Fruit fly (Drosophila melanogaster) whole organism, prepupa: ENCODE results near the gene CG14969.

Source experiments
- CG15336 ChIP-seq: fragments of 200-800 bp; sonication (Bioruptor generic); IDR thresholded peaks from 2 replicates; pipeline ENCODE4 v1.3.6; 2022; ENCODE audit warnings: missing biosample characterization, missing genetic modification characterization
- CG16779 ChIP-seq: fragments of 200-800 bp; sonication (Bioruptor generic); optimal IDR thresholded peaks from 3 replicates; lab custom pipeline; 2017; ENCODE audit warnings: missing biosample characterization, mild to moderate bottlenecking, missing genetic modification characterization
- CG32006 ChIP-seq: fragments of 200-800 bp; sonication (Bioruptor generic); optimal IDR thresholded peaks from 3 replicates; lab custom pipeline; 2017; ENCODE audit warnings: missing biosample characterization, mild to moderate bottlenecking, missing genetic modification characterization
- CG9139 ChIP-seq: fragments of 200-800 bp; sonication (Bioruptor generic); optimal IDR thresholded peaks from 3 replicates; lab custom pipeline; 2017; ENCODE audit warnings: missing biosample characterization, mild to moderate bottlenecking, missing genetic modification characterization
- Eip75B ChIP-seq: fragments of 200-800 bp; sonication (Bioruptor generic); optimal IDR thresholded peaks from 3 replicates; lab custom pipeline; 2016; ENCODE audit warnings: missing biosample characterization, missing genetic modification characterization
- Hr39 ChIP-seq: fragments of 200-800 bp; sonication (Bioruptor generic); optimal IDR thresholded peaks from 2 replicates; lab custom pipeline; 2016; ENCODE audit warnings: missing biosample characterization, missing genetic modification characterization
- dac ChIP-seq: fragments of 200-800 bp; sonication (Bioruptor generic); optimal IDR thresholded peaks from 2 replicates; lab custom pipeline; 2017; ENCODE audit warnings: missing biosample characterization, mild to moderate bottlenecking, missing genetic modification characterization
- lz ChIP-seq: fragments of 200-800 bp; sonication (Bioruptor generic); optimal IDR thresholded peaks from 3 replicates; lab custom pipeline; 2016; ENCODE audit warnings: missing biosample characterization, missing genetic modification characterization

- TF ChIP-seq Hr39 (peak; percentile 59), dac (no peak), CG16779 (no peak), lz (GFP tag; lab: Kevin White, UChicago) (peak; percentile 67), CG32006 (GFP tag; lab: Kevin White, UChicago) (peak; percentile 43), CG9139 (GFP tag; lab: Kevin White, UChicago) (no peak), CG15336 (GFP tag; lab: Robert Waterston, UW) (peak; percentile 66), Eip75B (GFP tag; lab: Kevin White, UChicago) (no peak)
Measured at dm6 chr3L:3300345-3300744, 34.4 kb downstream of the CG14969 start.
